Worm (Caenorhabditis elegans) whole organism, young adult: Measurements from ENCODE around the gene cutl-25.

Source experiments
- B0035.1 ChIP-seq: sonication (generic microtip); optimal IDR thresholded peaks from 2 replicates; lab custom pipeline; 2016; ENCODE audit warnings: missing genetic modification characterization, mild to moderate bottlenecking, missing compliant biosample characterization, missing genotype, missing genetic modification reagents
- F23B12.7 ChIP-seq: sonication (generic microtip); optimal IDR thresholded peaks from 2 replicates; lab custom pipeline; 2017; ENCODE audit warnings: missing genetic modification characterization, mild to moderate bottlenecking, missing compliant biosample characterization, antibody characterized with exemption, moderate library complexity; ENCODE audit not compliant: insufficient read depth
- Y79H2A.3 ChIP-seq: fragments of 200-800 bp; sonication (Bioruptor generic); conservative IDR thresholded peaks from 2 replicates; pipeline ENCODE4 v1.3.6; 2022; ENCODE audit warnings: missing genetic modification reagents, missing genetic modification characterization, missing compliant biosample characterization
- ama-1 ChIP-seq, 3 experiments: fragments of 150-350 bp in 1 of 3; sonication (generic microtip) in 2 of 3; optimal IDR thresholded peaks; 2 replicates each; lab custom pipeline; 2014 to 2018; ENCODE audit warnings: missing biosample characterization in 2 of 3, missing genetic modification characterization in 2 of 3, missing genetic modification reagents in 2 of 3
- attf-3 ChIP-seq: fragments of 200-800 bp; sonication (Bioruptor generic); conservative IDR thresholded peaks from 2 replicates; pipeline ENCODE4 v1.3.6; 2022; ENCODE audit warnings: missing genetic modification reagents, missing genetic modification characterization, missing compliant biosample characterization
- ceh-91 ChIP-seq: fragments of 200-800 bp; sonication (Bioruptor generic); IDR thresholded peaks from 2 replicates; pipeline ENCODE4 v1.3.6; 2022; ENCODE audit warnings: missing genetic modification reagents, missing genetic modification characterization, missing compliant biosample characterization
- efl-1 ChIP-seq: fragments of 150-350 bp; optimal IDR thresholded peaks from 2 replicates; lab custom pipeline; 2014; ENCODE audit warnings: missing biosample characterization, missing genetic modification reagents, missing genetic modification characterization
- nhr-80 ChIP-seq: sonication (generic microtip); optimal IDR thresholded peaks from 2 replicates; lab custom pipeline; 2016; ENCODE audit warnings: missing genetic modification characterization, missing compliant biosample characterization
- nhr-90 ChIP-seq: sonication (generic microtip); optimal IDR thresholded peaks from 2 replicates; lab custom pipeline; 2016; ENCODE audit warnings: missing genotype, mild to moderate bottlenecking, missing genetic modification characterization, missing compliant biosample characterization
- pha-4 ChIP-seq: fragments of 150-350 bp; sonication (generic microtip); optimal IDR thresholded peaks from 2 replicates; lab custom pipeline; 2014; ENCODE audit warnings: missing biosample characterization, missing genetic modification reagents, missing genetic modification characterization
- snpc-4 ChIP-seq, 5 experiments: fragments of 150-350 bp in 1 of 5; sonication (generic microtip) in 4 of 5; optimal IDR thresholded peaks; 2 replicates each; lab custom pipeline; 2014 to 2018; ENCODE audit warnings: missing genetic modification characterization in 5 of 5, missing biosample characterization in 3 of 5, antibody characterized with exemption in 2 of 5, mild to moderate bottlenecking in 2 of 5, missing compliant biosample characterization in 2 of 5, missing genotype in 2 of 5, moderate library complexity in 2 of 5, missing genetic modification reagents in 1 of 5
- tbp1 ChIP-seq: fragments of 200-800 bp; sonication (Bioruptor generic); optimal IDR thresholded peaks from 2 replicates; lab custom pipeline; 2018; ENCODE audit warnings: mild to moderate bottlenecking, missing genetic modification characterization, missing compliant biosample characterization
- unc-130 ChIP-seq: sonication (generic microtip); optimal IDR thresholded peaks from 2 replicates; lab custom pipeline; 2016; ENCODE audit warnings: missing genetic modification reagents, missing genetic modification characterization, missing compliant biosample characterization

DNA sequence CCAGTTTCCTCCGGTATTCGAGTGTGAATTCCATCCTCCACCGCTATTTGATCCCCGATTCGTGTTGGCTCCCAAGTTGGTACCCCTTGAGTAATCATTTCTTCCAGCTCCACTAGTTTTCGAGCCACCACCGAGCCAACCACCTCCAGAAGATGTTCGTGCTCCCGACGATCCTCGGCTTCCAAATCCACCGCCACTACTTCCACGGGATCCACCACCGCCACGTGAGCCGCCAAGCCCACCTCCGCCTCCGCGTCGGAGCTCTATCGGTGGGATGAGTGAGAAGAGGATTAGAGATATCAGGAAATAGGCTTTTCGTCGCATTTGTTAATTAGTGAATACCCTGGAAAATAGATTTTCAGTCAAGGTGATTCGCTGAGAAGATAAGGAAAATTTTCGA lies 17.1 kb upstream of the cutl-25 start, which contains the start of gene H06I04.6:
- TF ChIP-seq Y79H2A.3 (GFP tag; lab: Robert Waterston, UW) (no peak), nhr-80 (tag; lab: Kevin White, UChicago) (no peak), ama-1 (optimal IDR thresholded peaks at IDR 0.05; lab: Kevin White, UChicago) (no peak), ama-1 (GFP tag; optimal IDR thresholded peaks at IDR 0.05; lab: Kevin White, UChicago) (no peak), unc-130 (GFP tag; lab: Kevin White, UChicago) (no peak), nhr-90 (tag; lab: Kevin White, UChicago) (no peak), tbp1 (no peak), pha-4 (tag; lab: Kevin White, UChicago) (no peak), attf-3 (GFP tag; lab: Robert Waterston, UW) (no peak), B0035.1 (no peak), F23B12.7 (tag; lab: Kevin White, UChicago) (no peak), ceh-91 (GFP tag; lab: Robert Waterston, UW) (no peak), snpc-4 (GFP tag; optimal IDR thresholded peaks at IDR 0.05; lab: Kevin White, UChicago) (no peak), snpc-4 (tag; optimal IDR thresholded peaks at IDR 0.05; lab: Kevin White, UChicago) (no peak), efl-1 (no peak)
